Fruit fly (Drosophila melanogaster) whole organism, prepupa: ENCODE results near the gene CG9705.

Source experiments
- CG16779 ChIP-seq: fragments of 200-800 bp; sonication (Bioruptor generic); optimal IDR thresholded peaks from 3 replicates; lab custom pipeline; 2017; ENCODE audit warnings: missing biosample characterization, mild to moderate bottlenecking, missing genetic modification characterization
- CG8119 ChIP-seq: fragments of 200-800 bp; sonication (Bioruptor generic); IDR thresholded peaks from 3 replicates; pipeline ENCODE4 v1.3.6; 2022; ENCODE audit warnings: missing biosample characterization, missing genetic modification characterization
- Lpt ChIP-seq: fragments of 200-800 bp; sonication (Bioruptor generic); optimal IDR thresholded peaks from 3 replicates; lab custom pipeline; 2016; ENCODE audit warnings: missing biosample characterization, missing genetic modification characterization
- Met ChIP-seq: fragments of 200-800 bp; sonication (Bioruptor generic); optimal IDR thresholded peaks from 3 replicates; lab custom pipeline; 2016; ENCODE audit warnings: missing biosample characterization, missing genetic modification characterization
- Smox ChIP-seq: fragments of 200-800 bp; sonication (Bioruptor generic); optimal IDR thresholded peaks from 3 replicates; lab custom pipeline; 2016; ENCODE audit warnings: missing biosample characterization, missing genetic modification characterization
- fkh ChIP-seq: fragments of 200-800 bp; sonication (Bioruptor generic); optimal IDR thresholded peaks from 3 replicates; lab custom pipeline; 2017; ENCODE audit warnings: missing biosample characterization, mild to moderate bottlenecking, missing genetic modification characterization, moderate library complexity

DNA sequence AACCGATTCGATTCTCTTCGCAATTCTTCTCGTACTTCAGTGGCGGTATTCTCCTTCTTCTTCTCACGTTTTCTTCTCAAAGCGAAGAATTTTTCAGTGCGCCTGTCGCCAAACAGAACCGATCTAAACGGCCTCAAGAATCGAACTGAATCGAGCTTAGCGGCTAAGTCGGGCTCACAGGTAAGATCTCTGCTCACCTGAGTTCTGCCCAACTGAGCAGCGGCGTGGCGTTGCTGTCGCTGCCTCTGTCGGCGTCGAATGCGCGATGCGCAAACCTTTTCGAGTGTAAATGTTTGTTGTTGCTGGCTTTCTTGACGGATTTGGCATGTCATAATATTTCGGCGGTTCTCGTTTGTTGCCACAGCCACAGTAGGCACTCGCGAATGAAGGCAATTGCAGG is 32.0 kb downstream of the CG9705 start:
- no peak for TF ChIP-seq CG16779
- TF ChIP-seq Met (GFP tag; lab: Kevin White, UChicago): no peak
- no peak for TF ChIP-seq Lpt
- TF ChIP-seq fkh (GFP tag; lab: Kevin White, UChicago): no peak
- TF ChIP-seq Smox (GFP tag; lab: Kevin White, UChicago): no peak
- no peak for TF ChIP-seq CG8119 (GFP tag; lab: Robert Waterston, UW)
